Worm (Caenorhabditis elegans) whole organism, L3 larva: ENCODE measurements around the gene F49E12.8.

Experiments used
- R02D3.7 ChIP-seq: fragments of 150-350 bp; optimal IDR thresholded peaks from 2 replicates; lab custom pipeline; 2014; ENCODE audit warnings: missing biosample characterization, missing genetic modification characterization
- ceh-16 ChIP-seq: sonication (generic microtip); optimal IDR thresholded peaks from 2 replicates; lab custom pipeline; 2017; ENCODE audit warnings: missing biosample characterization, missing genetic modification characterization
- ceh-82 ChIP-seq: fragments of 150-350 bp; optimal IDR thresholded peaks from 2 replicates; lab custom pipeline; 2014; ENCODE audit warnings: missing biosample characterization, missing genetic modification characterization
- daf-12 ChIP-seq: fragments of 150-350 bp; optimal IDR thresholded peaks from 2 replicates; lab custom pipeline; 2014; ENCODE audit warnings: missing biosample characterization, missing genetic modification reagents, missing genetic modification characterization
- egl-27 ChIP-seq: sonication (generic microtip); optimal IDR thresholded peaks from 4 replicates; lab custom pipeline; 2017; ENCODE audit warnings: missing biosample characterization, missing genetic modification reagents, missing genetic modification characterization
- elt-1 ChIP-seq: fragments of 150-350 bp; optimal IDR thresholded peaks from 2 replicates; lab custom pipeline; 2014; ENCODE audit warnings: missing biosample characterization, missing genetic modification characterization
- elt-2 ChIP-seq: sonication (generic microtip); optimal IDR thresholded peaks from 2 replicates; lab custom pipeline; 2016; ENCODE audit warnings: missing genetic modification reagents, mild to moderate bottlenecking, missing genetic modification characterization, missing compliant biosample characterization
- eor-1 ChIP-seq, 2 experiments: fragments of 150-350 bp; optimal IDR thresholded peaks; 2 replicates each; lab custom pipeline; 2014 to 2018; ENCODE audit warnings: missing biosample characterization in 2 of 2, missing genetic modification characterization in 2 of 2
- fkh-10 ChIP-seq: sonication (generic microtip); optimal IDR thresholded peaks from 2 replicates; lab custom pipeline; 2017; ENCODE audit warnings: missing biosample characterization, missing genetic modification reagents, missing genetic modification characterization
- fos-1 ChIP-seq: fragments of 150-350 bp; optimal IDR thresholded peaks from 2 replicates; lab custom pipeline; 2014; ENCODE audit warnings: missing biosample characterization, missing genetic modification characterization
- jun-1 ChIP-seq: fragments of 150-350 bp; optimal IDR thresholded peaks from 2 replicates; lab custom pipeline; 2014; ENCODE audit warnings: missing biosample characterization, missing genetic modification reagents, missing genetic modification characterization
- lin-15B ChIP-seq: fragments of 150-350 bp; optimal IDR thresholded peaks from 2 replicates; lab custom pipeline; 2014; ENCODE audit warnings: missing biosample characterization, missing genetic modification characterization
- lin-39 ChIP-seq: fragments of 150-350 bp; optimal IDR thresholded peaks from 2 replicates; lab custom pipeline; 2018; ENCODE audit warnings: missing biosample characterization, missing genetic modification reagents, missing genetic modification characterization
- lsy-12 ChIP-seq: sonication (generic microtip); optimal IDR thresholded peaks from 2 replicates; lab custom pipeline; 2016; ENCODE audit warnings: mild to moderate bottlenecking, missing genetic modification characterization, missing compliant biosample characterization
- mml-1 ChIP-seq: fragments of 150-350 bp; sonication (generic microtip); optimal IDR thresholded peaks from 3 replicates; lab custom pipeline; 2014; ENCODE audit warnings: missing biosample characterization, missing genetic modification characterization
- nfya-1 ChIP-seq: sonication (generic microtip); optimal IDR thresholded peaks from 2 replicates; lab custom pipeline; 2017; ENCODE audit warnings: missing genetic modification characterization, mild to moderate bottlenecking, missing compliant biosample characterization, antibody characterized with exemption, moderate library complexity; ENCODE audit not compliant: insufficient read depth
- nhr-11 ChIP-seq: fragments of 150-350 bp; optimal IDR thresholded peaks from 2 replicates; lab custom pipeline; 2014; ENCODE audit warnings: missing biosample characterization, missing genetic modification characterization
- nhr-12 ChIP-seq: fragments of 150-350 bp; optimal IDR thresholded peaks from 2 replicates; lab custom pipeline; 2014; ENCODE audit warnings: missing biosample characterization, missing genetic modification characterization
- nhr-23 ChIP-seq: fragments of 150-350 bp; optimal IDR thresholded peaks from 2 replicates; lab custom pipeline; 2014; ENCODE audit warnings: missing biosample characterization, missing genetic modification reagents, missing genetic modification characterization
- nhr-237 ChIP-seq: fragments of 150-350 bp; optimal IDR thresholded peaks from 2 replicates; lab custom pipeline; 2014; ENCODE audit warnings: missing biosample characterization, missing genetic modification characterization
- nhr-28 ChIP-seq: fragments of 150-350 bp; optimal IDR thresholded peaks from 2 replicates; lab custom pipeline; 2014; ENCODE audit warnings: missing biosample characterization, missing genetic modification characterization
- nhr-43 ChIP-seq: sonication (generic microtip); optimal IDR thresholded peaks from 2 replicates; lab custom pipeline; 2016; ENCODE audit warnings: mild to moderate bottlenecking, missing genetic modification characterization, missing compliant biosample characterization; ENCODE audit not compliant: poor library complexity, severe bottlenecking
- nhr-67 ChIP-seq: fragments of 150-350 bp; optimal IDR thresholded peaks from 2 replicates; lab custom pipeline; 2014; ENCODE audit warnings: missing biosample characterization, missing genetic modification characterization
- nhr-76 ChIP-seq: fragments of 150-350 bp; sonication (generic microtip); optimal IDR thresholded peaks from 5 replicates; lab custom pipeline; 2014; ENCODE audit warnings: missing biosample characterization, missing genetic modification characterization
- nhr-77 ChIP-seq: fragments of 150-350 bp; optimal IDR thresholded peaks from 2 replicates; lab custom pipeline; 2014; ENCODE audit warnings: missing biosample characterization, missing genetic modification characterization
- snpc-4 ChIP-seq: fragments of 150-350 bp; optimal IDR thresholded peaks from 2 replicates; lab custom pipeline; 2014; ENCODE audit warnings: missing biosample characterization, missing genetic modification characterization
- unc-39 ChIP-seq: sonication (generic microtip); optimal IDR thresholded peaks from 4 replicates; lab custom pipeline; 2017; ENCODE audit warnings: missing biosample characterization, missing genetic modification characterization
- unc-62 ChIP-seq: fragments of 150-350 bp; sonication (generic microtip); optimal IDR thresholded peaks from 4 replicates; lab custom pipeline; 2014; ENCODE audit warnings: missing biosample characterization, missing genetic modification reagents, missing genetic modification characterization
- ztf-11 ChIP-seq: fragments of 150-350 bp; optimal IDR thresholded peaks from 2 replicates; lab custom pipeline; 2014; ENCODE audit warnings: missing biosample characterization, missing genetic modification characterization
- ztf-4 ChIP-seq: fragments of 150-350 bp; optimal IDR thresholded peaks from 2 replicates; lab custom pipeline; 2014; ENCODE audit warnings: missing biosample characterization, missing genetic modification characterization

Gene F49E12.8

ce11 chrII:8354233-8354750, 39.8 kb downstream of the F49E12.8 start, which contains the start of gene C26D10.6:
TSS of gene C26D10.6 (minus strand) at chrII:8354700.
- TF ChIP-seq elt-1 (peak; percentile 70), fkh-10 (GFP tag; lab: Kevin White, UChicago) (no peak), nhr-23 (tag; lab: Kevin White, UChicago) (no peak), nhr-76 (tag; lab: Kevin White, UChicago) (no peak), ztf-11 (tag; lab: Kevin White, UChicago) (no peak), unc-39 (no peak), unc-62 (GFP tag; lab: Kevin White, UChicago) (no peak), nhr-43 (tag; lab: Kevin White, UChicago) (no peak)
- TF ChIP-seq, all 47 proteins: peak for 1

- TF ChIP-seq nfya-1 (tag; lab: Kevin White, UChicago) (peak; percentile 30), ztf-4 (tag; lab: Kevin White, UChicago) (no peak), lin-39 (tag; lab: Kevin White, UChicago) (peak; percentile 7), mml-1 (tag; lab: Kevin White, UChicago) (no peak)
Measured at ce11 chrII:8353288-8353687, 40.8 kb downstream of the F49E12.8 start.

ce11 chrII:8346384-8346783, 47.7 kb downstream of the F49E12.8 start, which contains the start of gene eff-1:
TSS of gene eff-1 (plus strand) at chrII:8346684.
- no peak for TF ChIP-seq daf-12 (tag; lab: Kevin White, UChicago)
- TF ChIP-seq elt-2 = no peak
- no peak for TF ChIP-seq ceh-82 (tag; lab: Kevin White, UChicago)
- no peak for TF ChIP-seq fkh-10 (GFP tag; lab: Kevin White, UChicago)
- TF ChIP-seq R02D3.7 = no peak
- no peak for TF ChIP-seq nhr-28
- TF ChIP-seq nhr-67 (tag; lab: Kevin White, UChicago) = no peak
- no peak for TF ChIP-seq lsy-12 (tag; lab: Kevin White, UChicago)
- no peak for TF ChIP-seq ceh-16 (tag; lab: Kevin White, UChicago)
- TF ChIP-seq nhr-11 (tag; lab: Kevin White, UChicago) = no peak
- no peak for TF ChIP-seq lin-15B (tag; lab: Kevin White, UChicago)
- no peak for TF ChIP-seq nhr-23 (tag; lab: Kevin White, UChicago)
- no peak for TF ChIP-seq eor-1 (tag; optimal IDR thresholded peaks at IDR 0.05; lab: Kevin White, UChicago)
- TF ChIP-seq nhr-76 (tag; lab: Kevin White, UChicago) = no peak
- TF ChIP-seq nfya-1 (tag; lab: Kevin White, UChicago) = no peak
- no peak for TF ChIP-seq egl-27 (tag; lab: Kevin White, UChicago)

DNA sequence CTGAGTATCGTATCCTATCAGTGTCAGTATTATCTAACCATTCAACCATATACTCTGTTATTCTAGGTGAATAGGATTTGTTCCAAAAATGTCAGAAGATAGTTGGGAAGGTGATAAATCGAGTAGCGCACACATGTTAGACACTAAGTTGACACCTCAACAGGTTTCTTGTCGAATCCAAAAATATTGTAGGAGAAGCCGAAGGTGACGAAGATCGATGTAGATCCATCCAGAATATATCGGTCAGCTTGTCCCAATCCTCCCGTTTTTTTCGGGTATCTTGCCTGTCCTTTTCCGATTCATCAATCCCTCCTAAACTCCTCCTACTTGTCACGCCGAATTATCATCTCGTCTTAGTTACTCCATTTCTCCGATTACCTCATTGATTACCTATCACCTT, 48.5 kb downstream of the F49E12.8 start:
- TF ChIP-seq nhr-77 (no peak), nhr-12 (tag; lab: Kevin White, UChicago) (no peak), nhr-43 (tag; lab: Kevin White, UChicago) (peak; percentile 33), elt-2 (no peak), jun-1 (tag; lab: Kevin White, UChicago) (no peak)

ce11 chrII:8344803-8345202, 49.3 kb downstream of the F49E12.8 start:
- TF ChIP-seq snpc-4 (tag; lab: Kevin White, UChicago) (no peak), nhr-77 (no peak), nhr-237 (tag; lab: Kevin White, UChicago) (no peak), fos-1 (no peak), nhr-28 (no peak), nhr-23 (tag; lab: Kevin White, UChicago) (peak; percentile 4)
